Worm (Caenorhabditis elegans) whole organism, early embryonic: ENCODE data around the gene spe-49.

Experiments
- ama-1 ChIP-seq: fragments of 150-350 bp; optimal IDR thresholded peaks from 2 replicates; lab custom pipeline; 2014
- tbx-11 ChIP-seq: fragments of 200-800 bp; sonication (Bioruptor generic); IDR thresholded peaks from 2 replicates; pipeline ENCODE4 v1.3.6; 2022; ENCODE audit warnings: missing genetic modification characterization, missing compliant biosample characterization

ce11 chrV:6232886-6233285 is 48.3 kb upstream of the spe-49 start:
- TF ChIP-seq tbx-11: no peak
- no peak for TF ChIP-seq ama-1 (lab: Kevin White, UChicago)
